Fruit fly (Drosophila melanogaster) whole organism, adult: ENCODE measurements around the gene brm.

ENCODE experiments used
- cic ChIP-seq: fragments of 200-800 bp; sonication (Bioruptor generic); optimal IDR thresholded peaks from 2 replicates; lab custom pipeline; 2017; ENCODE audit warnings: missing biosample characterization, mild to moderate bottlenecking, missing genetic modification characterization, moderate library complexity
- cnc ChIP-seq, 2 experiments: fragments of >200 bp; optimal IDR thresholded peaks; 2 replicates each; lab custom pipeline; 2017
- toe ChIP-seq: fragments of 200-800 bp; sonication (Bioruptor generic); optimal IDR thresholded peaks from 2 replicates; lab custom pipeline; 2016; ENCODE audit warnings: missing biosample characterization, missing genetic modification characterization

DNA sequence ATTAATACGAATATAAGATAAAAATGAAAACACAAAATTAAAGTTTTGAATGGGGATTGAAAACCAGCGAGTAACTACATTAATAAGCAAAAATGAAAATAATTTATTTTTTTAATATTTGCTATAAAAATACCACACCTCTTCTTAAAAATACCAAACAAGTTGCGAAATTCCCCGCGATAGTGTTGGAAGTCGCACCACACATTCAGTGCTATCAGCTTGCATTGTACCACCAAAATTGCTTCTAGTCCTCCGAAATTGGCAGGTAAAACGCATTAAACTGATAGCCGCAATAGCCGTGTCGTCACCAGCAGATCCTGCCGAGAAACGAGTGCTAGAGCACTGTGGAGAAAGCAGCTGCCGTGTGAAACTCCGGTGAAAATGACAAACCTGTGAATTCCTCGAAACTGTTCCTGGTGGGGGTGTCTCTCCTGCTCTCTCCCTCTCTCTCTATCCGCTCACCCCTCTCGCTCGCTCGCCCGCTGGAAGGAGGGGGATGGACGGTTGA is 5.4 kb upstream of the brm start, which contains the start of gene Hip14:
- TF ChIP-seq toe (GFP tag; lab: Kevin White, UChicago) (no peak), cnc (optimal IDR thresholded peaks at IDR 0.05; lab: Kevin White, UChicago) (no peak), cic (GFP tag; lab: Kevin White, UChicago) (peak; percentile 16)
